Worm (Caenorhabditis elegans) whole organism, young adult: ENCODE measurements around the gene lmtr-3.

Experiments
- B0019.2 ChIP-seq: fragments of 200-800 bp; sonication (Bioruptor generic); conservative IDR thresholded peaks from 2 replicates; pipeline ENCODE4 v1.3.6; 2022; ENCODE audit warnings: missing genetic modification reagents, missing genetic modification characterization, missing compliant biosample characterization
- C06A6.2 ChIP-seq: fragments of 200-800 bp; sonication (Bioruptor generic); conservative IDR thresholded peaks from 2 replicates; pipeline ENCODE4 v1.3.6; 2022; ENCODE audit warnings: missing genetic modification characterization, missing compliant biosample characterization
- D2030.7 ChIP-seq: fragments of 200-800 bp; sonication (Bioruptor generic); IDR thresholded peaks from 2 replicates; pipeline ENCODE4 v1.3.6; 2022; ENCODE audit warnings: missing genetic modification reagents, missing genetic modification characterization, missing compliant biosample characterization
- F22D6.2 ChIP-seq: sonication (generic microtip); optimal IDR thresholded peaks from 2 replicates; lab custom pipeline; 2016; ENCODE audit warnings: mild to moderate bottlenecking, missing genetic modification characterization, missing compliant biosample characterization
- F33H1.4 ChIP-seq: fragments of 200-800 bp; sonication (Bioruptor generic); IDR thresholded peaks from 2 replicates; pipeline ENCODE4 v1.3.6; 2022; ENCODE audit warnings: missing genetic modification reagents, missing genetic modification characterization, missing compliant biosample characterization
- F39B2.1 ChIP-seq: fragments of 200-800 bp; sonication (Bioruptor generic); IDR thresholded peaks from 2 replicates; pipeline ENCODE4 v1.3.6; 2022; ENCODE audit warnings: missing genetic modification reagents, missing genetic modification characterization, missing compliant biosample characterization
- F52B5.7 ChIP-seq: sonication (generic microtip); optimal IDR thresholded peaks from 2 replicates; lab custom pipeline; 2016; ENCODE audit warnings: mild to moderate bottlenecking, missing genetic modification characterization, missing compliant biosample characterization
- K11D2.4 ChIP-seq: fragments of 200-800 bp; sonication (Bioruptor generic); IDR thresholded peaks from 2 replicates; pipeline ENCODE4 v1.3.6; 2022; ENCODE audit warnings: missing genetic modification reagents, missing genetic modification characterization, missing compliant biosample characterization
- Y56A3A.18 ChIP-seq: fragments of 200-800 bp; sonication (Bioruptor generic); IDR thresholded peaks from 2 replicates; pipeline ENCODE4 v1.3.6; 2022; ENCODE audit warnings: missing genetic modification reagents, missing genetic modification characterization, missing compliant biosample characterization
- Y67H2A.10 ChIP-seq: fragments of 200-800 bp; sonication (Bioruptor generic); conservative IDR thresholded peaks from 2 replicates; pipeline ENCODE4 v1.3.6; 2022; ENCODE audit warnings: missing genetic modification reagents, missing genetic modification characterization, missing compliant biosample characterization
- Y79H2A.3 ChIP-seq: fragments of 200-800 bp; sonication (Bioruptor generic); conservative IDR thresholded peaks from 2 replicates; pipeline ENCODE4 v1.3.6; 2022; ENCODE audit warnings: missing genetic modification reagents, missing genetic modification characterization, missing compliant biosample characterization
- Y95B8A.8 ChIP-seq: fragments of 200-800 bp; sonication (Bioruptor generic); IDR thresholded peaks from 2 replicates; pipeline ENCODE4 v1.3.6; 2022; ENCODE audit warnings: missing genetic modification reagents, missing genetic modification characterization, missing compliant biosample characterization
- ama-1 ChIP-seq, 3 experiments: fragments of 150-350 bp in 1 of 3; sonication (generic microtip) in 2 of 3; optimal IDR thresholded peaks; 2 replicates each; lab custom pipeline; 2014 to 2018; ENCODE audit warnings: missing biosample characterization in 2 of 3, missing genetic modification characterization in 2 of 3, missing genetic modification reagents in 2 of 3
- aptf-2 ChIP-seq: fragments of 200-800 bp; sonication (Bioruptor generic); conservative IDR thresholded peaks from 2 replicates; pipeline ENCODE4 v1.3.6; 2022; ENCODE audit warnings: missing genetic modification reagents, missing genetic modification characterization, missing compliant biosample characterization
- atf-7 ChIP-seq: sonication (generic microtip); optimal IDR thresholded peaks from 2 replicates; lab custom pipeline; 2017; ENCODE audit warnings: mild to moderate bottlenecking, missing genetic modification characterization, missing compliant biosample characterization
- attf-6 ChIP-seq: fragments of 200-800 bp; sonication (Bioruptor generic); IDR thresholded peaks from 2 replicates; pipeline ENCODE4 v1.3.6; 2022; ENCODE audit warnings: missing genetic modification reagents, missing genetic modification characterization, missing compliant biosample characterization
- ccch-3 ChIP-seq: fragments of 200-800 bp; sonication (Bioruptor generic); optimal IDR thresholded peaks from 2 replicates; lab custom pipeline; 2018; ENCODE audit warnings: mild to moderate bottlenecking, missing genetic modification characterization, missing compliant biosample characterization
- cebp-2 ChIP-seq: fragments of 200-800 bp; sonication (Bioruptor generic); IDR thresholded peaks from 2 replicates; pipeline ENCODE4 v1.3.6; 2022; ENCODE audit warnings: missing genetic modification characterization, missing compliant biosample characterization
- ceh-100 ChIP-seq: fragments of 200-800 bp; sonication (Bioruptor generic); IDR thresholded peaks from 2 replicates; pipeline ENCODE4 v1.3.6; 2022; ENCODE audit warnings: missing genetic modification reagents, missing genetic modification characterization, missing compliant biosample characterization
- ceh-40 ChIP-seq: fragments of 200-800 bp; sonication (Bioruptor generic); IDR thresholded peaks from 2 replicates; pipeline ENCODE4 v1.3.6; 2022; ENCODE audit warnings: missing genetic modification characterization, missing compliant biosample characterization
- chd-7 ChIP-seq: sonication (generic microtip); optimal IDR thresholded peaks from 2 replicates; lab custom pipeline; 2016; ENCODE audit warnings: mild to moderate bottlenecking, missing genetic modification characterization, moderate library complexity, missing compliant biosample characterization
- dpl-1 ChIP-seq: fragments of 150-350 bp; optimal IDR thresholded peaks from 2 replicates; lab custom pipeline; 2014; ENCODE audit warnings: missing biosample characterization, missing genetic modification reagents, missing genetic modification characterization
- egl-18 ChIP-seq: fragments of 200-800 bp; sonication (Bioruptor generic); IDR thresholded peaks from 2 replicates; pipeline ENCODE4 v1.3.6; 2022; ENCODE audit warnings: missing genetic modification reagents, missing genetic modification characterization, missing compliant biosample characterization
- hlh-12 ChIP-seq: sonication (generic microtip); optimal IDR thresholded peaks from 2 replicates; lab custom pipeline; 2016; ENCODE audit warnings: missing genetic modification characterization, missing compliant biosample characterization
- hsf-1 ChIP-seq: fragments of 200-800 bp; sonication (Bioruptor generic); IDR thresholded peaks from 2 replicates; pipeline ENCODE4 v1.3.6; 2022; ENCODE audit warnings: missing genetic modification reagents, missing genetic modification characterization, missing compliant biosample characterization
- lin-35 ChIP-seq, 3 experiments: fragments of 150-350 bp in 2 of 3; sonication (generic microtip) in 1 of 3; optimal IDR thresholded peaks; 2 replicates each; lab custom pipeline; 2014 to 2018; ENCODE audit warnings: missing biosample characterization in 3 of 3, missing genetic modification characterization in 3 of 3, missing genetic modification reagents in 3 of 3
- madf-3 ChIP-seq: fragments of 200-800 bp; sonication (Bioruptor generic); IDR thresholded peaks from 2 replicates; pipeline ENCODE4 v1.3.6; 2022; ENCODE audit warnings: missing genetic modification reagents, missing genetic modification characterization, missing compliant biosample characterization
- madf-8 ChIP-seq: fragments of 200-800 bp; sonication (Bioruptor generic); conservative IDR thresholded peaks from 2 replicates; pipeline ENCODE4 v1.3.6; 2022; ENCODE audit warnings: missing genetic modification reagents, missing genetic modification characterization, missing compliant biosample characterization
- mcd-1 ChIP-seq: fragments of 200-800 bp; sonication (Bioruptor generic); IDR thresholded peaks from 2 replicates; pipeline ENCODE4 v1.3.6; 2022; ENCODE audit warnings: missing genetic modification reagents, missing genetic modification characterization, missing compliant biosample characterization
- mes-4 ChIP-seq: sonication (generic microtip); optimal IDR thresholded peaks from 2 replicates; lab custom pipeline; 2016; ENCODE audit warnings: missing genotype, missing genetic modification characterization, missing compliant biosample characterization
- nfyb-1 ChIP-seq: fragments of 200-800 bp; sonication (Bioruptor generic); IDR thresholded peaks from 2 replicates; pipeline ENCODE4 v1.3.6; 2022; ENCODE audit warnings: missing genetic modification reagents, missing genetic modification characterization, missing compliant biosample characterization
- nhr-27 ChIP-seq: fragments of 200-800 bp; sonication (Bioruptor generic); optimal IDR thresholded peaks from 2 replicates; lab custom pipeline; 2018; ENCODE audit warnings: mild to moderate bottlenecking, missing genetic modification characterization, moderate library complexity, missing compliant biosample characterization
- nhr-90 ChIP-seq: sonication (generic microtip); optimal IDR thresholded peaks from 2 replicates; lab custom pipeline; 2016; ENCODE audit warnings: missing genotype, mild to moderate bottlenecking, missing genetic modification characterization, missing compliant biosample characterization
- pbrm-1 ChIP-seq: fragments of 200-800 bp; sonication (Bioruptor generic); IDR thresholded peaks from 2 replicates; pipeline ENCODE4 v1.3.6; 2022; ENCODE audit warnings: missing genetic modification reagents, missing genetic modification characterization, missing compliant biosample characterization
- rcor-1 ChIP-seq: fragments of 200-800 bp; sonication (Bioruptor generic); IDR thresholded peaks from 2 replicates; pipeline ENCODE4 v1.3.6; 2022; ENCODE audit warnings: missing genetic modification reagents, missing genetic modification characterization, missing compliant biosample characterization
- rec-8 ChIP-seq, 2 experiments: sonication (generic microtip); optimal IDR thresholded peaks; 2 replicates each; lab custom pipeline; 2016; ENCODE audit warnings: mild to moderate bottlenecking in 2 of 2, missing genetic modification characterization in 2 of 2, missing genetic modification reagents in 2 of 2, missing genotype in 2 of 2, missing biosample characterization in 1 of 2, missing compliant biosample characterization in 1 of 2, moderate library complexity in 1 of 2
- repo-1 ChIP-seq: sonication (generic microtip); optimal IDR thresholded peaks from 2 replicates; lab custom pipeline; 2017; ENCODE audit warnings: mild to moderate bottlenecking, missing genetic modification characterization, missing compliant biosample characterization
- sdz-38 ChIP-seq: sonication (generic microtip); optimal IDR thresholded peaks from 2 replicates; lab custom pipeline; 2016; ENCODE audit warnings: missing genotype, missing genetic modification characterization, missing compliant biosample characterization
- sea-2 ChIP-seq: fragments of 200-800 bp; sonication (Bioruptor generic); IDR thresholded peaks from 2 replicates; pipeline ENCODE4 v1.3.6; 2022; ENCODE audit warnings: missing genetic modification characterization, missing compliant biosample characterization
- snpc-3.4 ChIP-seq: sonication (generic microtip); optimal IDR thresholded peaks from 2 replicates; lab custom pipeline; 2017; ENCODE audit warnings: missing genetic modification characterization, mild to moderate bottlenecking, missing compliant biosample characterization, antibody characterized with exemption, moderate library complexity, missing genotype, missing genetic modification reagents
- tbx-9 ChIP-seq: sonication (generic microtip); optimal IDR thresholded peaks from 2 replicates; lab custom pipeline; 2016; ENCODE audit warnings: borderline replicate concordance, missing genetic modification characterization, inconsistent platforms, missing compliant biosample characterization
- zfh-2 ChIP-seq: fragments of 200-800 bp; sonication (Bioruptor generic); conservative IDR thresholded peaks from 2 replicates; pipeline ENCODE4 v1.3.6; 2022; ENCODE audit warnings: missing genetic modification reagents, missing genetic modification characterization, missing compliant biosample characterization
- ztf-3 ChIP-seq: fragments of 200-800 bp; sonication (Bioruptor generic); optimal IDR thresholded peaks from 2 replicates; lab custom pipeline; 2018; ENCODE audit warnings: mild to moderate bottlenecking, missing genetic modification characterization, missing compliant biosample characterization

lmtr-3 gene

ce11 chrV:11123817-11124337 lies at the start of gene lmtr-3, which contains the start of gene atp-5 (continued):
- TF ChIP-seq mcd-1 (GFP tag; lab: Robert Waterston, UW): peak; percentile 64
- TF ChIP-seq D2030.7: peak; percentile 85
- TF ChIP-seq K11D2.4 (GFP tag; lab: Robert Waterston, UW): peak; percentile 63; the same call in 1 of the 2 replicates
- no peak for TF ChIP-seq nhr-27
- no peak for TF ChIP-seq Y56A3A.18 (GFP tag; lab: Robert Waterston, UW)
- peak; percentile 76 for TF ChIP-seq B0019.2 (GFP tag; lab: Robert Waterston, UW)
- TF ChIP-seq sdz-38 (tag; lab: Kevin White, UChicago): no peak
- no peak for TF ChIP-seq ceh-40 (GFP tag; lab: Robert Waterston, UW)
- peak; percentile 65; the same call in 1 of the 2 replicates for TF ChIP-seq pbrm-1
- TF ChIP-seq snpc-3.4 (tag; lab: Kevin White, UChicago): peak; percentile 36
- TF ChIP-seq dpl-1: no peak
- 0 out of 2 replicates have a peak, but pooled peaks have one; percentile 58 for TF ChIP-seq madf-3
- no peak for TF ChIP-seq F39B2.1 (GFP tag; lab: Robert Waterston, UW)
- TF ChIP-seq F33H1.4 (GFP tag; lab: Robert Waterston, UW): peak; percentile 31; the same call in 1 of the 2 replicates
- TF ChIP-seq sea-2: no peak
- TF ChIP-seq cebp-2 (GFP tag; lab: Robert Waterston, UW): no peak
- no peak for TF ChIP-seq zfh-2 (GFP tag; lab: Robert Waterston, UW)
- no peak for TF ChIP-seq nfyb-1 (GFP tag; lab: Robert Waterston, UW)
- no peak for TF ChIP-seq F52B5.7 (tag; lab: Kevin White, UChicago)
- TF ChIP-seq mes-4 (tag; lab: Kevin White, UChicago): no peak
- peak; percentile 62 for TF ChIP-seq aptf-2 (GFP tag; lab: Robert Waterston, UW)
- no peak for TF ChIP-seq egl-18 (GFP tag; lab: Robert Waterston, UW)
- TF ChIP-seq atf-7: no peak
- no peak for TF ChIP-seq hlh-12
- TF ChIP-seq ztf-3 (GFP tag; lab: Kevin White, UChicago): no peak
- no peak for TF ChIP-seq chd-7 (tag; lab: Kevin White, UChicago)
- TF ChIP-seq madf-8 (GFP tag; lab: Robert Waterston, UW): peak; percentile 20; the same call in 1 of the 2 replicates
- TF ChIP-seq rec-8 (tag; optimal IDR thresholded peaks at IDR 0.05; lab: Kevin White, UChicago): peak; percentile 64 to 74
- TF ChIP-seq Y67H2A.10 (GFP tag; lab: Robert Waterston, UW): peak; percentile 76
- peak; percentile 75 for TF ChIP-seq ceh-100 (GFP tag; lab: Robert Waterston, UW)
- no peak for TF ChIP-seq attf-6 (GFP tag; lab: Robert Waterston, UW)
- no peak for TF ChIP-seq F22D6.2

- no peak for TF ChIP-seq hsf-1 (GFP tag; lab: Robert Waterston, UW)
- TF ChIP-seq Y79H2A.3 (GFP tag; lab: Robert Waterston, UW): no peak
- TF ChIP-seq tbx-9: no peak
- TF ChIP-seq rec-8 (tag; optimal IDR thresholded peaks at IDR 0.05; lab: Kevin White, UChicago): no peak
- TF ChIP-seq mes-4 (tag; lab: Kevin White, UChicago): no peak
- TF ChIP-seq repo-1 (tag; lab: Kevin White, UChicago): peak; percentile 8
- TF ChIP-seq snpc-3.4 (tag; lab: Kevin White, UChicago): no peak
- no peak for TF ChIP-seq ama-1 (optimal IDR thresholded peaks at IDR 0.05; lab: Kevin White, UChicago)
- TF ChIP-seq ama-1 (GFP tag; optimal IDR thresholded peaks at IDR 0.05; lab: Kevin White, UChicago): no peak
- TF ChIP-seq Y95B8A.8 (GFP tag; lab: Robert Waterston, UW): no peak
- TF ChIP-seq B0019.2 (GFP tag; lab: Robert Waterston, UW): no peak
- TF ChIP-seq lin-35 (GFP tag; optimal IDR thresholded peaks at IDR 0.05; lab: Kevin White, UChicago): no peak
- TF ChIP-seq C06A6.2 (GFP tag; lab: Robert Waterston, UW): no peak
- no peak for TF ChIP-seq F52B5.7 (tag; lab: Kevin White, UChicago)
- TF ChIP-seq chd-7 (tag; lab: Kevin White, UChicago): peak; percentile 7
- no peak for TF ChIP-seq rcor-1 (GFP tag; lab: Robert Waterston, UW)
- no peak for TF ChIP-seq nhr-27
- no peak for TF ChIP-seq ceh-40 (GFP tag; lab: Robert Waterston, UW)
- TF ChIP-seq hlh-12: no peak
- TF ChIP-seq pbrm-1: 0 out of 2 replicates have a peak, but pooled peaks have one; percentile 24
- no peak for TF ChIP-seq ccch-3 (GFP tag; lab: Kevin White, UChicago)
- TF ChIP-seq nhr-90: no peak
These were observed 49.5 kb upstream of the lmtr-3 start, which contains the start of gene act-3 for ce11 chrV:11074448-11074847. Gene act-3, minus strand, starts transcription at chrV:11074498.
